Fruit fly (Drosophila melanogaster) whole organism, embryonic: ENCODE results near the gene Rsbp15.

Experiments used
- ATbp ChIP-seq: fragments of 200-800 bp; sonication (Bioruptor generic); optimal IDR thresholded peaks from 2 replicates; lab custom pipeline; 2017; ENCODE audit warnings: missing biosample characterization, mild to moderate bottlenecking, missing genetic modification characterization, missing genetic modification reagents
- Bteb2 ChIP-seq: fragments of 200-800 bp; sonication (Bioruptor generic); optimal IDR thresholded peaks from 2 replicates; lab custom pipeline; 2016; ENCODE audit warnings: missing biosample characterization, missing genetic modification characterization
- CG10267 ChIP-seq: fragments of 200-800 bp; sonication (Bioruptor generic); optimal IDR thresholded peaks from 2 replicates; lab custom pipeline; 2018; ENCODE audit warnings: missing biosample characterization, mild to moderate bottlenecking, missing genetic modification characterization, moderate library complexity
- CG10321 ChIP-seq: fragments of 200-800 bp; sonication (Bioruptor generic); IDR thresholded peaks from 2 replicates; pipeline ENCODE4 v1.3.6; 2022; ENCODE audit warnings: missing biosample characterization, missing genetic modification characterization
- CG10366 ChIP-seq: fragments of 200-800 bp; sonication (Bioruptor generic); IDR thresholded peaks from 2 replicates; pipeline ENCODE4 v1.3.6; 2022; ENCODE audit warnings: missing biosample characterization, missing genetic modification characterization
- CG11504 ChIP-seq: fragments of 200-800 bp; sonication (Bioruptor generic); optimal IDR thresholded peaks from 3 replicates; lab custom pipeline; 2019; ENCODE audit warnings: missing biosample characterization, mild to moderate bottlenecking, missing genetic modification characterization, moderate library complexity
- CG13123 ChIP-seq: fragments of 200-800 bp; sonication (Bioruptor generic); optimal IDR thresholded peaks from 2 replicates; lab custom pipeline; 2016; ENCODE audit warnings: missing biosample characterization, missing genetic modification characterization
- CG15696 ChIP-seq: fragments of 200-800 bp; sonication (Bioruptor generic); optimal IDR thresholded peaks from 2 replicates; lab custom pipeline; 2019; ENCODE audit warnings: missing biosample characterization, mild to moderate bottlenecking, missing genetic modification characterization, moderate library complexity
- CG17359 ChIP-seq: fragments of 200-800 bp; sonication (Bioruptor generic); optimal IDR thresholded peaks from 3 replicates; lab custom pipeline; 2018; ENCODE audit warnings: missing biosample characterization, mild to moderate bottlenecking, missing genetic modification characterization, moderate library complexity
- CG17568 ChIP-seq: fragments of 200-800 bp; sonication (Bioruptor generic); optimal IDR thresholded peaks from 2 replicates; lab custom pipeline; 2018; ENCODE audit warnings: missing biosample characterization, mild to moderate bottlenecking, missing genetic modification characterization, moderate library complexity
- CG18262 ChIP-seq: fragments of 200-800 bp; optimal IDR thresholded peaks from 3 replicates; lab custom pipeline; 2019; ENCODE audit warnings: missing biosample characterization, mild to moderate bottlenecking, missing genetic modification characterization, moderate library complexity
- CG2712 ChIP-seq: fragments of 200-800 bp; optimal IDR thresholded peaks from 3 replicates; lab custom pipeline; 2019; ENCODE audit warnings: missing biosample characterization, mild to moderate bottlenecking, missing genetic modification characterization, moderate library complexity
- CG31365 ChIP-seq: fragments of 200-800 bp; sonication (Bioruptor generic); optimal IDR thresholded peaks from 2 replicates; lab custom pipeline; 2018; ENCODE audit warnings: missing biosample characterization, mild to moderate bottlenecking, missing genetic modification characterization
- CG32767 ChIP-seq: fragments of 200-800 bp; sonication (Bioruptor generic); IDR thresholded peaks from 2 replicates; pipeline ENCODE4 v1.3.6; 2022; ENCODE audit warnings: missing biosample characterization, missing genetic modification characterization
- CG34224 ChIP-seq: fragments of 200-800 bp; sonication (Bioruptor generic); IDR thresholded peaks from 3 replicates; pipeline ENCODE4 v1.3.6; 2022; ENCODE audit warnings: missing biosample characterization, missing genetic modification characterization; ENCODE audit not compliant: partially characterized antibody
- CG34422 ChIP-seq: fragments of 200-800 bp; sonication (Bioruptor generic); IDR thresholded peaks from 3 replicates; pipeline ENCODE4 v1.3.6; 2022; ENCODE audit warnings: missing biosample characterization, missing genetic modification characterization
- CG4730 ChIP-seq: fragments of 200-800 bp; sonication (Bioruptor generic); IDR thresholded peaks from 2 replicates; pipeline ENCODE4 v1.3.6; 2022; ENCODE audit warnings: missing biosample characterization, missing genetic modification characterization
- CG6765 ChIP-seq: fragments of 200-800 bp; sonication (Bioruptor generic); optimal IDR thresholded peaks from 3 replicates; lab custom pipeline; 2017; ENCODE audit warnings: missing biosample characterization, mild to moderate bottlenecking, missing genetic modification characterization
- CG6854 ChIP-seq: fragments of 200-800 bp; sonication (Bioruptor generic); optimal IDR thresholded peaks from 3 replicates; lab custom pipeline; 2017; ENCODE audit warnings: missing biosample characterization, mild to moderate bottlenecking, missing genetic modification characterization
- CG7372 ChIP-seq: fragments of 200-800 bp; sonication (Bioruptor generic); IDR thresholded peaks from 2 replicates; pipeline ENCODE4 v1.3.6; 2022; ENCODE audit warnings: missing biosample characterization, missing genetic modification characterization
- CG7963 ChIP-seq: fragments of 200-800 bp; sonication (Bioruptor generic); IDR thresholded peaks from 3 replicates; pipeline ENCODE4 v1.3.6; 2022; ENCODE audit warnings: missing biosample characterization, missing genetic modification characterization; ENCODE audit not compliant: partially characterized antibody
- CG9437 ChIP-seq: fragments of 200-800 bp; sonication (Bioruptor generic); optimal IDR thresholded peaks from 2 replicates; lab custom pipeline; 2018; ENCODE audit warnings: missing biosample characterization, mild to moderate bottlenecking, missing genetic modification characterization
- CG9609 ChIP-seq: fragments of 200-800 bp; sonication (Bioruptor generic); optimal IDR thresholded peaks from 3 replicates; lab custom pipeline; 2016; ENCODE audit warnings: missing biosample characterization, missing genetic modification characterization
- CTCF ChIP-seq: fragments of 200-800 bp; sonication (Bioruptor generic); optimal IDR thresholded peaks from 2 replicates; lab custom pipeline; 2017; ENCODE audit warnings: missing biosample characterization, mild to moderate bottlenecking, missing genetic modification characterization, moderate library complexity
- D ChIP-seq, 2 experiments: fragments of 200-800 bp in 1 of 2; fragments of >200 bp in 1 of 2; sonication (Bioruptor generic) in 1 of 2; optimal IDR thresholded peaks; 2 replicates in 1 of 2; 3 replicates in 1 of 2; lab custom pipeline; 2017; ENCODE audit warnings: mild to moderate bottlenecking in 1 of 2, missing biosample characterization in 1 of 2, missing genetic modification characterization in 1 of 2, missing genetic modification reagents in 1 of 2
- Dad ChIP-seq: fragments of 200-800 bp; sonication (Bioruptor generic); optimal IDR thresholded peaks from 3 replicates; lab custom pipeline; 2016; ENCODE audit warnings: missing biosample characterization, missing genetic modification characterization
- Dbx ChIP-seq: fragments of 200-800 bp; sonication (Bioruptor generic); IDR thresholded peaks from 3 replicates; pipeline ENCODE4 v1.3.6; 2022; ENCODE audit warnings: missing biosample characterization, missing genetic modification characterization
- Dip3 ChIP-seq: fragments of 200-800 bp; sonication (Bioruptor generic); optimal IDR thresholded peaks from 3 replicates; lab custom pipeline; 2016; ENCODE audit warnings: missing biosample characterization, missing genetic modification characterization
- Doc3 ChIP-seq: fragments of 200-800 bp; sonication (Bioruptor generic); IDR thresholded peaks from 3 replicates; pipeline ENCODE4 v1.3.6; 2022; ENCODE audit warnings: missing biosample characterization, missing genetic modification characterization; ENCODE audit not compliant: partially characterized antibody
- Gsc ChIP-seq: fragments of 200-800 bp; sonication (Bioruptor generic); IDR thresholded peaks from 2 replicates; pipeline ENCODE4 v1.3.6; 2022; ENCODE audit warnings: missing biosample characterization, missing genetic modification characterization
- Hr51 ChIP-seq, 2 experiments: fragments of 200-800 bp; sonication (Bioruptor generic); optimal IDR thresholded peaks; 2 replicates in 1 of 2; 3 replicates in 1 of 2; lab custom pipeline; 2016 to 2018; ENCODE audit warnings: missing biosample characterization in 2 of 2, missing genetic modification characterization in 2 of 2, mild to moderate bottlenecking in 1 of 2, moderate library complexity in 1 of 2
- Neu2 ChIP-seq: fragments of 200-800 bp; sonication (Bioruptor generic); optimal IDR thresholded peaks from 3 replicates; lab custom pipeline; 2016; ENCODE audit warnings: missing biosample characterization, missing genetic modification characterization, borderline replicate concordance
- Nf-YC ChIP-seq: fragments of 200-800 bp; optimal IDR thresholded peaks from 3 replicates; lab custom pipeline; 2019; ENCODE audit warnings: missing biosample characterization, mild to moderate bottlenecking, missing genetic modification characterization, moderate library complexity
- Oli ChIP-seq: fragments of 200-800 bp; sonication (Bioruptor generic); optimal IDR thresholded peaks from 2 replicates; lab custom pipeline; 2018; ENCODE audit warnings: missing biosample characterization, mild to moderate bottlenecking, missing genetic modification characterization, moderate library complexity
- Stat92E ChIP-seq, 3 experiments: fragments of >200 bp in 2 of 3; fragments of 200-800 bp in 1 of 3; sonication (Bioruptor generic) in 1 of 3; optimal IDR thresholded peaks; 2 replicates each; lab custom pipeline; 2017 to 2019; ENCODE audit warnings: missing biosample characterization in 3 of 3, missing genetic modification characterization in 3 of 3, mild to moderate bottlenecking in 1 of 3, moderate library complexity in 1 of 3
- YL-1 ChIP-seq: fragments of 200-800 bp; sonication (Bioruptor generic); optimal IDR thresholded peaks from 3 replicates; lab custom pipeline; 2017; ENCODE audit warnings: missing biosample characterization, mild to moderate bottlenecking, missing genetic modification characterization
- amos ChIP-seq: fragments of 200-800 bp; sonication (Bioruptor generic); IDR thresholded peaks from 2 replicates; pipeline ENCODE4 v1.3.6; 2022; ENCODE audit warnings: missing biosample characterization, missing genetic modification characterization; ENCODE audit not compliant: partially characterized antibody
- aop ChIP-seq: fragments of 200-800 bp; sonication (Bioruptor generic); IDR thresholded peaks from 2 replicates; pipeline ENCODE4 v1.3.6; 2022; ENCODE audit warnings: missing biosample characterization, missing genetic modification characterization
- ara ChIP-seq: fragments of 200-800 bp; sonication (Bioruptor generic); IDR thresholded peaks from 2 replicates; pipeline ENCODE4 v1.3.6; 2022; ENCODE audit warnings: missing biosample characterization, missing genetic modification characterization
- bab2 ChIP-seq: fragments of 200-800 bp; sonication (Bioruptor generic); optimal IDR thresholded peaks from 2 replicates; lab custom pipeline; 2016; ENCODE audit warnings: missing biosample characterization, missing genetic modification characterization
- disco-r ChIP-seq: fragments of 200-800 bp; sonication (Bioruptor generic); optimal IDR thresholded peaks from 2 replicates; lab custom pipeline; 2016; ENCODE audit warnings: missing biosample characterization, missing genetic modification characterization
- eve ChIP-seq, 2 experiments: fragments of >200 bp; optimal IDR thresholded peaks; 2 replicates each; lab custom pipeline; 2017; ENCODE audit warnings: missing biosample characterization in 2 of 2, missing genetic modification characterization in 2 of 2
- fd3F ChIP-seq: fragments of 200-800 bp; sonication (Bioruptor generic); optimal IDR thresholded peaks from 2 replicates; lab custom pipeline; 2018; ENCODE audit warnings: missing biosample characterization, mild to moderate bottlenecking, missing genetic modification characterization, moderate library complexity
- ind ChIP-seq: fragments of 200-800 bp; sonication (Bioruptor generic); optimal IDR thresholded peaks from 3 replicates; lab custom pipeline; 2016; ENCODE audit warnings: missing biosample characterization, missing genetic modification characterization
- mld ChIP-seq: fragments of 200-800 bp; sonication (Bioruptor generic); IDR thresholded peaks from 3 replicates; pipeline ENCODE4 v1.3.6; 2022; ENCODE audit warnings: missing biosample characterization, missing genetic modification characterization; ENCODE audit not compliant: partially characterized antibody
- nom ChIP-seq: fragments of 200-800 bp; sonication (Bioruptor generic); optimal IDR thresholded peaks from 2 replicates; lab custom pipeline; 2017; ENCODE audit warnings: missing biosample characterization, missing genetic modification characterization, mild to moderate bottlenecking, moderate library complexity, missing genetic modification reagents
- schlank ChIP-seq: fragments of 200-800 bp; sonication (Bioruptor generic); optimal IDR thresholded peaks from 2 replicates; lab custom pipeline; 2018; ENCODE audit warnings: missing biosample characterization, mild to moderate bottlenecking, missing genetic modification characterization
- ttk ChIP-seq: fragments of 200-800 bp; sonication (Bioruptor generic); IDR thresholded peaks from 2 replicates; pipeline ENCODE4 v2.1.2; 2022; ENCODE audit warnings: missing biosample characterization, missing genetic modification characterization
- zen ChIP-seq: fragments of 200-800 bp; sonication (Bioruptor generic); optimal IDR thresholded peaks from 3 replicates; lab custom pipeline; 2018; ENCODE audit warnings: missing biosample characterization, mild to moderate bottlenecking, missing genetic modification characterization, moderate library complexity

The Rsbp15 gene

dm6 chr3R:12221366-12221916 lies 746 bp upstream of the Rsbp15 start, which contains the start of gene CG4860 (continued):
- TF ChIP-seq mld (GFP tag; lab: Robert Waterston, UW) = no peak
- peak; percentile 79 for TF ChIP-seq ara (GFP tag; lab: Robert Waterston, UW)
- TF ChIP-seq eve (GFP tag; optimal IDR thresholded peaks at IDR 0.05; lab: Kevin White, UChicago) = no peak
- TF ChIP-seq ind (GFP tag; lab: Kevin White, UChicago) = peak; percentile 87
- TF ChIP-seq nom (GFP tag; lab: Kevin White, UChicago) = peak; percentile 49
- peak; percentile 82 for TF ChIP-seq ATbp
- TF ChIP-seq YL-1 (GFP tag; lab: Kevin White, UChicago) = peak; percentile 16
- TF ChIP-seq disco-r (GFP tag; lab: Kevin White, UChicago) = peak; percentile 65
- peak; percentile 83 for TF ChIP-seq CG17359 (tag; lab: Kevin White, UChicago)
- no peak for TF ChIP-seq Gsc (GFP tag; lab: Robert Waterston, UW)
- peak; percentile 87 for TF ChIP-seq CG2712 (tag; lab: Kevin White, UChicago)
- no peak for TF ChIP-seq CTCF
- TF ChIP-seq Oli (tag; lab: Kevin White, UChicago) = peak; percentile 88
- no peak for TF ChIP-seq CG34224 (GFP tag; lab: Robert Waterston, UW)
- peak; percentile 79 for TF ChIP-seq CG6765 (GFP tag; lab: Kevin White, UChicago)
- peak; percentile 87 for TF ChIP-seq CG11504
- peak; percentile 80 for TF ChIP-seq CG4730
- no peak; the same call in 1 of the 2 replicates for TF ChIP-seq amos (GFP tag; lab: Robert Waterston, UW)
- TF ChIP-seq Stat92E (GFP tag; optimal IDR thresholded peaks at IDR 0.05; lab: Kevin White, UChicago) = no peak
- peak; percentile 87 for TF ChIP-seq CG7372
- peak; percentile 62 for TF ChIP-seq CG9437 (GFP tag; lab: Kevin White, UChicago)
- TF ChIP-seq Neu2 (GFP tag; lab: Kevin White, UChicago) = no peak
- TF ChIP-seq Nf-YC (tag; lab: Kevin White, UChicago) = peak; percentile 78
- peak; percentile 74 to 92 for TF ChIP-seq Hr51 (GFP tag; optimal IDR thresholded peaks at IDR 0.05; lab: Kevin White, UChicago)
- TF ChIP-seq CG9609 = peak; percentile 82
- TF ChIP-seq Doc3 (GFP tag; lab: Robert Waterston, UW) = no peak
- TF ChIP-seq CG10366 (GFP tag; lab: Robert Waterston, UW) = peak; percentile 89
- TF ChIP-seq ttk (GFP tag; lab: Robert Waterston, UW) = peak; percentile 83
- TF ChIP-seq Dad (GFP tag; lab: Kevin White, UChicago) = peak; percentile 87
- TF ChIP-seq CG31365 (tag; lab: Kevin White, UChicago) = peak; percentile 42
- no peak for TF ChIP-seq CG7963 (GFP tag; lab: Robert Waterston, UW)
- 0 out of 2 replicates have a peak, but pooled peaks have one; percentile 56 for TF ChIP-seq aop (GFP tag; lab: Robert Waterston, UW)
- TF ChIP-seq Dip3 (GFP tag; lab: Kevin White, UChicago) = peak; percentile 82
- peak; percentile 32 for TF ChIP-seq CG15696 (tag; lab: Kevin White, UChicago)
- TF ChIP-seq bab2 (GFP tag; lab: Kevin White, UChicago) = peak; percentile 85
- peak; percentile 62 for TF ChIP-seq CG6854 (GFP tag; lab: Kevin White, UChicago)
- peak; percentile 60 for TF ChIP-seq CG10321 (GFP tag; lab: Robert Waterston, UW)
- TF ChIP-seq CG13123 (GFP tag; lab: Kevin White, UChicago) = peak; percentile 72
- TF ChIP-seq CG18262 (tag; lab: Kevin White, UChicago) = no peak
- TF ChIP-seq zen (tag; lab: Kevin White, UChicago) = peak; percentile 26
- TF ChIP-seq CG34422 (GFP tag; lab: Robert Waterston, UW) = peak; percentile 87
- TF ChIP-seq D (optimal IDR thresholded peaks at IDR 0.05; lab: Kevin White, UChicago) = no peak
- TF ChIP-seq D (GFP tag; optimal IDR thresholded peaks at IDR 0.05; lab: Kevin White, UChicago) = peak; percentile 66
- peak; percentile 64 for TF ChIP-seq CG32767 (GFP tag; lab: Robert Waterston, UW)
- TF ChIP-seq Dbx = peak; percentile 88
- peak; percentile 86 for TF ChIP-seq Bteb2
- peak; percentile 70 for TF ChIP-seq CG10267 (tag; lab: Kevin White, UChicago)
- no peak for TF ChIP-seq CG17568 (GFP tag; lab: Kevin White, UChicago)
- peak; percentile 85 for TF ChIP-seq fd3F (GFP tag; lab: Kevin White, UChicago)
- TF ChIP-seq schlank = peak; percentile 79
